Worm (Caenorhabditis elegans): ENCODE measurements around the gene slt-1.
A peak's percentile ranks its signal among the peaks of the same experiment; 100 is the strongest.

slt-1 gene

ce11 chrX:14692905-14693304, 18.8 kb downstream of the slt-1 start, which contains the start of gene sox-3:
Gene sox-3, minus strand, starts transcription at chrX:14693005.
- TF ChIP-seq hlh-4 (tag; optimal IDR thresholded peaks at IDR 0.05) (no peak), ceh-8 (GFP tag; optimal IDR thresholded peaks at IDR 0.05) (no peak), ceh-82 (tag; optimal IDR thresholded peaks at IDR 0.05) (no peak), dpl-1 (GFP tag; optimal IDR thresholded peaks at IDR 0.05) (no peak), lin-13 (GFP tag; optimal IDR thresholded peaks at IDR 0.05) (no peak), jun-1 (tag; optimal IDR thresholded peaks at IDR 0.05) (no peak), nhr-11 (tag; optimal IDR thresholded peaks at IDR 0.05) (no peak), dsc-1 (tag; optimal IDR thresholded peaks at IDR 0.05) (no peak), aly-2 (tag; optimal IDR thresholded peaks at IDR 0.05) (no peak), ceh-63 (GFP tag; optimal IDR thresholded peaks at IDR 0.05) (no peak), C04F5.9 (tag; optimal IDR thresholded peaks at IDR 0.05) (no peak), nhr-84 (tag; optimal IDR thresholded peaks at IDR 0.05) (no peak)

- TF ChIP-seq rnt-1 (tag; optimal IDR thresholded peaks at IDR 0.05), result no peak
- TF ChIP-seq elt-3 (tag; optimal IDR thresholded peaks at IDR 0.05), result no peak
- peak; percentile 1 for TF ChIP-seq lin-14 (GFP tag; optimal IDR thresholded peaks at IDR 0.05)
- TF ChIP-seq ces-1 (GFP tag; optimal IDR thresholded peaks at IDR 0.05), result no peak
- no peak for TF ChIP-seq unc-98 (GFP tag; IDR thresholded peaks at IDR 0.05)
- TF ChIP-seq unc-30 (tag; optimal IDR thresholded peaks at IDR 0.05), result no peak
- no peak for TF ChIP-seq irx-1 (tag; optimal IDR thresholded peaks at IDR 0.05)
- TF ChIP-seq swsn-7 (tag; optimal IDR thresholded peaks at IDR 0.05), result no peak
Measured at ce11 chrX:14694633-14695177, 20.6 kb downstream of the slt-1 start.

- no peak for TF ChIP-seq nhr-90 (tag; optimal IDR thresholded peaks at IDR 0.05; ENCODE audit: poor library complexity)
- peak; percentile 42 for TF ChIP-seq lin-14 (GFP tag; optimal IDR thresholded peaks at IDR 0.05)
Measured at ce11 chrX:14695892-14696291, 21.8 kb downstream of the slt-1 start.

- TF ChIP-seq blmp-1 (tag; optimal IDR thresholded peaks at IDR 0.05) (no peak), Y116A8C.19 (tag; optimal IDR thresholded peaks at IDR 0.05; ENCODE audit: borderline replicate concordance) (no peak), irx-1 (tag; optimal IDR thresholded peaks at IDR 0.05) (no peak), zip-4 (GFP tag; optimal IDR thresholded peaks at IDR 0.05) (no peak), vab-15 (tag; optimal IDR thresholded peaks at IDR 0.05) (no peak), lin-14 (GFP tag; optimal IDR thresholded peaks at IDR 0.05) (no peak), grh-1 (GFP tag; IDR thresholded peaks at IDR 0.05) (no peak), jun-1 (tag; optimal IDR thresholded peaks at IDR 0.05) (no peak), efl-1 (optimal IDR thresholded peaks at IDR 0.05) (no peak), efl-1 (GFP tag; optimal IDR thresholded peaks at IDR 0.05 in 1 of 2) (no peak), ztf-4 (tag; optimal IDR thresholded peaks at IDR 0.05) (no peak), skn-1 (tag; optimal IDR thresholded peaks at IDR 0.05) (no peak)
Measured at ce11 chrX:14699866-14700265, 25.7 kb downstream of the slt-1 start, which contains the start of gene hch-1. Gene hch-1, minus strand, starts transcription at chrX:14699977.

- no peak for TF ChIP-seq F16B12.6 (tag; optimal IDR thresholded peaks at IDR 0.05)
- no peak for TF ChIP-seq skn-1 (tag; optimal IDR thresholded peaks at IDR 0.05)
- TF ChIP-seq xbp-1 (tag; optimal IDR thresholded peaks at IDR 0.05), result no peak
- no peak for TF ChIP-seq fos-1 (tag; optimal IDR thresholded peaks at IDR 0.05)
- no peak for TF ChIP-seq tlp-1 (tag; optimal IDR thresholded peaks at IDR 0.05)
- TF ChIP-seq nhr-85 (tag), result no peak
- no peak for TF ChIP-seq fkh-10 (GFP tag; optimal IDR thresholded peaks at IDR 0.05)
Measured at ce11 chrX:14701490-14701889, 27.4 kb downstream of the slt-1 start, which contains the start of gene F40E10.5. Gene F40E10.5, plus strand, starts transcription at chrX:14701790.

Measured in whole organism, L1 larva.